Worm (Caenorhabditis elegans) whole organism, L4 larva: ENCODE measurements around the gene col-161.

Experiments
- F10B5.3 ChIP-seq: sonication (generic microtip); optimal IDR thresholded peaks from 2 replicates; lab custom pipeline; 2016; ENCODE audit warnings: mild to moderate bottlenecking, missing genetic modification characterization, missing compliant biosample characterization
- F37D6.2 ChIP-seq: sonication (generic microtip); optimal IDR thresholded peaks from 2 replicates; lab custom pipeline; 2016; ENCODE audit warnings: mild to moderate bottlenecking, missing genetic modification characterization, missing compliant biosample characterization
- Y105C5A.15 ChIP-seq: fragments of 200-800 bp; sonication (Bioruptor generic); IDR thresholded peaks from 2 replicates; pipeline ENCODE4 v1.3.6; 2022; ENCODE audit warnings: missing genetic modification characterization, missing compliant biosample characterization
- Y48G9A.11 ChIP-seq: fragments of 200-800 bp; sonication (Bioruptor generic); IDR thresholded peaks from 2 replicates; pipeline ENCODE4 v1.3.6; 2022; ENCODE audit warnings: missing genetic modification reagents, missing genetic modification characterization, missing compliant biosample characterization
- Y75B8A.6 ChIP-seq: fragments of 200-800 bp; sonication (Bioruptor generic); IDR thresholded peaks from 2 replicates; pipeline ENCODE4 v1.3.6; 2022; ENCODE audit warnings: missing genetic modification reagents, missing genetic modification characterization, missing compliant biosample characterization
- ceh-20 ChIP-seq: fragments of 200-800 bp; sonication (Bioruptor generic); IDR thresholded peaks from 2 replicates; pipeline ENCODE4 v1.3.6; 2022; ENCODE audit warnings: missing genetic modification reagents, missing genetic modification characterization, missing compliant biosample characterization
- ceh-82 ChIP-seq: sonication (generic microtip); optimal IDR thresholded peaks from 2 replicates; lab custom pipeline; 2017; ENCODE audit warnings: missing biosample characterization, missing genetic modification characterization
- daf-12 ChIP-seq: fragments of 150-350 bp; optimal IDR thresholded peaks from 2 replicates; lab custom pipeline; 2014; ENCODE audit warnings: missing biosample characterization, missing genetic modification reagents, missing genetic modification characterization
- daf-16 ChIP-seq, 3 experiments: sonication (generic microtip); optimal IDR thresholded peaks; 2 replicates each; lab custom pipeline; 2016 to 2017; ENCODE audit warnings: missing genetic modification characterization in 3 of 3, missing genetic modification reagents in 3 of 3, mild to moderate bottlenecking in 2 of 3, missing compliant biosample characterization in 2 of 3, missing biosample characterization in 1 of 3, moderate library complexity in 1 of 3
- dmd-6 ChIP-seq: fragments of 200-800 bp; sonication (Bioruptor generic); IDR thresholded peaks from 2 replicates; pipeline ENCODE4 v1.3.6; 2022; ENCODE audit warnings: missing genetic modification reagents, missing genetic modification characterization, missing compliant biosample characterization
- dpl-1 ChIP-seq: fragments of 150-350 bp; optimal IDR thresholded peaks from 2 replicates; lab custom pipeline; 2014; ENCODE audit warnings: missing biosample characterization, missing genetic modification reagents, missing genetic modification characterization
- dve-1 ChIP-seq: sonication (generic microtip); optimal IDR thresholded peaks from 2 replicates; lab custom pipeline; 2017; ENCODE audit warnings: antibody characterized with exemption, mild to moderate bottlenecking, missing genetic modification characterization, missing compliant biosample characterization; ENCODE audit not compliant: insufficient read depth
- fkh-10 ChIP-seq: fragments of 150-350 bp; optimal IDR thresholded peaks from 2 replicates; lab custom pipeline; 2014; ENCODE audit warnings: missing biosample characterization, missing genetic modification reagents, missing genetic modification characterization
- hif-1 ChIP-seq, 2 experiments: sonication (generic microtip); optimal IDR thresholded peaks; 2 replicates each; lab custom pipeline; 2016 to 2017; ENCODE audit warnings: missing compliant biosample characterization in 2 of 2, missing genetic modification characterization in 2 of 2, missing genetic modification reagents in 2 of 2, missing genotype in 2 of 2, mild to moderate bottlenecking in 1 of 2
- hlh-30 ChIP-seq: sonication (generic microtip); optimal IDR thresholded peaks from 2 replicates; lab custom pipeline; 2017; ENCODE audit warnings: antibody characterized with exemption, mild to moderate bottlenecking, missing genetic modification characterization, missing compliant biosample characterization; ENCODE audit not compliant: insufficient read depth
- lin-15B ChIP-seq: fragments of 150-350 bp; sonication (generic microtip); optimal IDR thresholded peaks from 3 replicates; lab custom pipeline; 2014; ENCODE audit warnings: missing biosample characterization, missing genetic modification characterization
- lir-3 ChIP-seq: sonication (generic microtip); optimal IDR thresholded peaks from 2 replicates; lab custom pipeline; 2016; ENCODE audit warnings: mild to moderate bottlenecking, missing genetic modification characterization, missing compliant biosample characterization
- mdl-1 ChIP-seq, 2 experiments: fragments of 150-350 bp in 1 of 2; sonication (generic microtip) in 1 of 2; optimal IDR thresholded peaks; 2 replicates each; lab custom pipeline; 2014 to 2017; ENCODE audit warnings: missing biosample characterization in 2 of 2, missing genetic modification characterization in 2 of 2
- nhr-10 ChIP-seq: fragments of 150-350 bp; optimal IDR thresholded peaks from 2 replicates; lab custom pipeline; 2014; ENCODE audit warnings: missing biosample characterization, missing genetic modification characterization
- nhr-11 ChIP-seq: fragments of 150-350 bp; optimal IDR thresholded peaks from 2 replicates; lab custom pipeline; 2014; ENCODE audit warnings: missing biosample characterization, missing genetic modification characterization
- nhr-111 ChIP-seq: fragments of 200-800 bp; sonication (Bioruptor generic); optimal IDR thresholded peaks from 2 replicates; lab custom pipeline; 2018; ENCODE audit warnings: mild to moderate bottlenecking, missing genetic modification characterization, missing compliant biosample characterization
- nhr-25 ChIP-seq: sonication (generic microtip); optimal IDR thresholded peaks from 2 replicates; lab custom pipeline; 2017; ENCODE audit warnings: missing genetic modification characterization, mild to moderate bottlenecking, missing compliant biosample characterization, antibody characterized with exemption, moderate library complexity, borderline replicate concordance; ENCODE audit not compliant: insufficient read depth
- nhr-28 ChIP-seq: fragments of 150-350 bp; optimal IDR thresholded peaks from 2 replicates; lab custom pipeline; 2014; ENCODE audit warnings: missing biosample characterization, missing genetic modification characterization
- nhr-48 ChIP-seq: sonication (generic microtip); optimal IDR thresholded peaks from 2 replicates; lab custom pipeline; 2016; ENCODE audit warnings: mild to moderate bottlenecking, missing genetic modification characterization, missing compliant biosample characterization
- nhr-6 ChIP-seq: fragments of 150-350 bp; optimal IDR thresholded peaks from 2 replicates; lab custom pipeline; 2014; ENCODE audit warnings: missing biosample characterization, missing genetic modification characterization
- nhr-76 ChIP-seq: fragments of 150-350 bp; optimal IDR thresholded peaks from 2 replicates; lab custom pipeline; 2014; ENCODE audit warnings: missing biosample characterization, missing genetic modification characterization
- pha-4 ChIP-seq, 2 experiments: fragments of 150-350 bp in 1 of 2; fragments of 200-800 bp in 1 of 2; sonication (Bioruptor generic) in 1 of 2; IDR thresholded peaks in 1 of 2; optimal IDR thresholded peaks in 1 of 2; 2 replicates each; pipeline versions ENCODE4 v1.3.6 to Lab custom; 2014 to 2022; ENCODE audit warnings: missing genetic modification characterization in 2 of 2, missing genetic modification reagents in 2 of 2, missing biosample characterization in 1 of 2, missing compliant biosample characterization in 1 of 2
- php-3 ChIP-seq: fragments of 200-800 bp; sonication (Bioruptor generic); IDR thresholded peaks from 2 replicates; pipeline ENCODE4 v1.3.6; 2022; ENCODE audit warnings: missing genetic modification reagents, missing genetic modification characterization, missing compliant biosample characterization
- snpc-4 ChIP-seq: fragments of 150-350 bp; optimal IDR thresholded peaks from 2 replicates; lab custom pipeline; 2014; ENCODE audit warnings: missing biosample characterization, missing genetic modification characterization
- spr-3 ChIP-seq: fragments of 200-800 bp; sonication (Bioruptor generic); optimal IDR thresholded peaks from 2 replicates; lab custom pipeline; 2018; ENCODE audit warnings: mild to moderate bottlenecking, missing genetic modification characterization, missing compliant biosample characterization
- unc-62 ChIP-seq, 3 experiments: fragments of 150-350 bp in 1 of 3; sonication (generic microtip); optimal IDR thresholded peaks in 2 of 3; peaks in 1 of 3; 1 replicate in 1 of 3; 2 replicates in 2 of 3; lab custom pipeline; 2014 to 2017; ENCODE audit warnings: missing biosample characterization in 3 of 3, missing genetic modification characterization in 3 of 3, missing genetic modification reagents in 3 of 3, missing genotype in 1 of 3
- zag-1 ChIP-seq: fragments of 150-350 bp; optimal IDR thresholded peaks from 2 replicates; lab custom pipeline; 2014; ENCODE audit warnings: missing biosample characterization, missing genetic modification characterization

Gene col-161

ce11 chrV:13350302-13350701 is 32.5 kb upstream of the col-161 start:
- TF ChIP-seq fkh-10 (GFP tag; lab: Kevin White, UChicago) (peak; percentile 11), nhr-28 (tag; lab: Kevin White, UChicago) (no peak)

DNA sequence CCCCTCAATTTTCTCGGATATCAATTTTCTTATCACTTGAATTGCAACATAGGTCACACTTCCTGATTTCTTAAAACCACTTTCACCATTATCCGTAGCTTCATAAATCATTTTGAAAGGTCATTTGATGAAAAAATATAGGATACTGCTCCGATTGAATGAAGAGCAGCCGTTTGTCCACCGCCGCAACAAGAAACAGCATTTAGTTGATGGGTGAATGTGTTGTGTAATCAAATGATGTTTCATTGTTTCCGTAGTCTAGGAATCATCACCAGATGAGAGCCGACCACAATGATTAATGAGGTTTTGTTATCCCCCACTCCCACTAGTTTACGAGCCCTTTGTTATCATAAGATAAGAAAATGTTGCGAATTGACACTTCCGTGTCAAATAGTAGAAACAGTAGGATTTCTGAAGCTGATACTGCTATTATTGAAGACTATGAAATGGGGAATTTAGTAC is 28.1 kb upstream of the col-161 start, which contains the start of gene twk-43:
twk-43 (plus strand) TSS at position 412 of the 462 bp plus-strand sequence.
- TF ChIP-seq nhr-11 (tag; lab: Kevin White, UChicago) (peak; percentile 26), Y75B8A.6 (GFP tag; lab: Robert Waterston, UW) (no peak), dpl-1 (GFP tag; lab: Kevin White, UChicago) (no peak), unc-62 (GFP tag; optimal IDR thresholded peaks at IDR 0.05 in 1 of 2; lab: Kevin White, UChicago) (peak in 1 of 2 experiments; percentile 78), unc-62 (tag; optimal IDR thresholded peaks at IDR 0.05; lab: Kevin White, UChicago) (no peak), daf-16 (GFP tag; optimal IDR thresholded peaks at IDR 0.05; lab: Kevin White, UChicago) (peak in 1 of 2 experiments; percentile 44), daf-16 (tag; optimal IDR thresholded peaks at IDR 0.05; lab: Kevin White, UChicago) (no peak), php-3 (0 out of 2 replicates have a peak, but pooled peaks have one; percentile 37), nhr-48 (no peak), dmd-6 (GFP tag; lab: Robert Waterston, UW) (no peak), nhr-10 (tag; lab: Kevin White, UChicago) (no peak)

DNA sequence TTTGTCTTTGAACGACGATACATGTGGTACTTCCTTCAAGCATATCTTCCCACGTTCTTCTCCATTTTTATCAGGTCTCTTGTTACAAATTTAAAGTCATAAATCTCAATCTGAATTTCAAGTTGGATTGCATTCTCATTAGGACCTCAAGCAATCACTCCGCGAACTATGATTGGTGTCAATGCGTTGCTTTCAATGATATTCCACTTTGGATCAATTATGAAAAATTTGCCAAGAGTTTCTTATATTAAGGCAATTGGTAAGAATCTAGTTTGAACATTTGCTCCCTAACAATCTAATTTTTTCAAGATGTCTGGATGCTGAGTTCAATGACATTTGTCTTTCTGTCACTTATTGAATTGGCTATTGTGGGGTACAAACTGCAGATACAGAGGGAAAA is 24.4 kb upstream of the col-161 start:
- TF ChIP-seq F10B5.3 (tag; lab: Kevin White, UChicago) (no peak), unc-62 (GFP tag; optimal IDR thresholded peaks at IDR 0.05 in 1 of 2; lab: Kevin White, UChicago) (peak in 1 of 2 experiments; percentile 94), unc-62 (tag; optimal IDR thresholded peaks at IDR 0.05; lab: Kevin White, UChicago) (no peak)

DNA sequence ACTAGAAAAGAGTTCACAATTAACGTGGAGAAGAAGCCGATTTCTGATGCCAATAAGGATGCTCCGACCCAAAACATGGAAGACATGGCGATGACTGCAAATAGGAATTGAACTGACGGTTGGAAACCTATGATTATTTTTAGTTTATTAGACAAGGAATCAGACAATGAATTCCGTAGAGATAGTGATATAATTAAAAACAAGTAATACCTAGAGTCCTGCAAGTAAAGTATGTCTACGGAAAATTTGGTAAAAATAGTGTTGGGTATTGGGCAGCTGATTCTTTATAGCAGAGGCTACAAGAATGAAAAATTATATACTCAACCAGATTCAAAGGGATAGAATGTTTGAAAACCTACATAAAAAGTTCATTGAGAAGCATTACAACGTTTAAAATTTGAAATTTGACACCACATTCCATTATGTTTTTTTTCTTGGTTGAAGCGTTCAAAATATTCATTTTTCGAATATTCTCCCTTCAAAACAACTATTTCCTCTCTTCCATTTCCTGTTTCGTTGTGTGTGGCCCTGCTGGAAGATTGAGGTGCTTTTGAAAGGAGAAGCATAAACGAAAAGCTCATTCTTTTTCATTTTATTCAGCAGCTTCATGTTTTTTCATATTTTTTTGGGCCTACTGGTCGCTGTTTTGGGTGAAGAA is 22.0 kb upstream of the col-161 start, which contains the start of the genes str-4 and lgc-48:
str-4 (minus strand) TSS at position 101 of the 658 bp plus-strand sequence.
lgc-48 (plus strand) TSS at position 608 of the 658 bp plus-strand sequence.
- TF ChIP-seq unc-62 (GFP tag; optimal IDR thresholded peaks at IDR 0.05 in 1 of 2; lab: Kevin White, UChicago), result peak in 1 of 2 experiments; percentile 11
- TF ChIP-seq unc-62 (tag; optimal IDR thresholded peaks at IDR 0.05; lab: Kevin White, UChicago), result no peak
- TF ChIP-seq nhr-76 (tag; lab: Kevin White, UChicago), result no peak
- TF ChIP-seq lin-15B (tag; lab: Kevin White, UChicago), result no peak
- TF ChIP-seq Y105C5A.15, result no peak

ce11 chrV:13338037-13338436 is 20.2 kb upstream of the col-161 start:
- TF ChIP-seq pha-4 (GFP tag; IDR thresholded peaks at IDR 0.05; lab: Robert Waterston, UW) (no peak), pha-4 (tag; optimal IDR thresholded peaks at IDR 0.05; lab: Kevin White, UChicago) (no peak), ceh-20 (GFP tag; lab: Robert Waterston, UW) (no peak), unc-62 (GFP tag; optimal IDR thresholded peaks at IDR 0.05 in 1 of 2; lab: Kevin White, UChicago) (peak in 1 of 2 experiments; percentile 96), unc-62 (tag; optimal IDR thresholded peaks at IDR 0.05; lab: Kevin White, UChicago) (no peak), lir-3 (tag; lab: Kevin White, UChicago) (no peak), Y48G9A.11 (no peak)
- TF ChIP-seq, all 104 proteins: peak for 1

DNA sequence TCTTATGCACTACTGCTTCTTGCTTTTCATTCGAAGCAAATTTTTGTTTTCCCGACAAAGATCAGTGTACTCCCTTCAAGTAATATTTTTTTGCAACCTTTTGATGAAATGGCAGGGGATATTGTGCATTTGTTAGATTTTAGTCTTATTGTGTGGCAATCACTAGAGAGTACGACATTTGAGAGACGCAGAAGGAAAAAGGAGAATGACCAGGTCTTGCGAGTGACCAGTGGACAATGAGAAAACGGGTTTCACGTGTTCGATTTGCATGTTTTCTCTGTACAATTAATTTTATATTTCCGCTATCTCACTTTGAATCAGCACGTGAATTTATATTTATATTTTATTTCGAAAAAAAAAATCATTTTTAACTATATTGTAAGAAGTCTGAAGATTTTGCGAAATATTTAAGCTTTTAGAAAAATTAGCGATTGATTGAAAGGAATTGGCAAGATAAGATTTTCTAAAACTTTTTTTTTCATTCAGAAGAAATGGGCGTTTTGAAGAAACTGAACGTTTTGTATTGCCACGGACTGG is 18.1 kb upstream of the col-161 start, which contains the start of gene C50B6.9:
C50B6.9 (plus strand) TSS at position 487 of the 537 bp plus-strand sequence.
- TF ChIP-seq mdl-1 (tag; optimal IDR thresholded peaks at IDR 0.05; lab: Kevin White, UChicago) (peak in 1 of 2 experiments; percentile 52), spr-3 (GFP tag; lab: Kevin White, UChicago) (no peak), hlh-30 (tag; lab: Kevin White, UChicago) (peak; percentile 80), snpc-4 (tag; lab: Kevin White, UChicago) (no peak), daf-12 (tag; lab: Kevin White, UChicago) (no peak), dve-1 (tag; lab: Kevin White, UChicago) (no peak), unc-62 (GFP tag; optimal IDR thresholded peaks at IDR 0.05 in 1 of 2; lab: Kevin White, UChicago) (peak in 1 of 2 experiments; percentile 28), unc-62 (tag; optimal IDR thresholded peaks at IDR 0.05; lab: Kevin White, UChicago) (no peak), nhr-6 (tag; lab: Kevin White, UChicago) (peak; percentile 14), ceh-82 (tag; lab: Kevin White, UChicago) (no peak), lir-3 (tag; lab: Kevin White, UChicago) (no peak), ceh-20 (GFP tag; lab: Robert Waterston, UW) (no peak), hif-1 (tag; optimal IDR thresholded peaks at IDR 0.05; lab: Kevin White, UChicago) (no peak), nhr-111 (GFP tag; lab: Kevin White, UChicago) (no peak), zag-1 (tag; lab: Kevin White, UChicago) (no peak), nhr-25 (tag; lab: Kevin White, UChicago) (no peak), nhr-48 (no peak), F37D6.2 (tag; lab: Kevin White, UChicago) (no peak)
